Worm (Caenorhabditis elegans) whole organism, mixed stage, embryonic: ENCODE measurements around the gene best-5.
A peak's percentile ranks its signal among the peaks of the same experiment; 100 is the strongest.

ENCODE experiments used
- blmp-1 ChIP-seq: fragments of 150-350 bp; optimal IDR thresholded peaks from 2 replicates; lab custom pipeline; 2014; ENCODE audit warnings: missing biosample characterization, missing genetic modification characterization
- ceh-43 ChIP-seq: fragments of 200-800 bp; sonication (Bioruptor generic); optimal IDR thresholded peaks from 2 replicates; lab custom pipeline; 2018; ENCODE audit warnings: mild to moderate bottlenecking, missing genetic modification characterization, moderate library complexity, missing compliant biosample characterization
- ceh-83 ChIP-seq: fragments of 200-800 bp; sonication (Bioruptor generic); optimal IDR thresholded peaks from 2 replicates; lab custom pipeline; 2018; ENCODE audit warnings: mild to moderate bottlenecking, missing genetic modification characterization, missing compliant biosample characterization
- ces-1 ChIP-seq: fragments of 150-350 bp; optimal IDR thresholded peaks from 2 replicates; lab custom pipeline; 2014; ENCODE audit warnings: missing biosample characterization, missing genetic modification reagents, missing genetic modification characterization
- cnd-1 ChIP-seq: fragments of 200-800 bp; sonication (Bioruptor generic); optimal IDR thresholded peaks from 2 replicates; lab custom pipeline; 2018; ENCODE audit warnings: mild to moderate bottlenecking, missing genetic modification characterization, missing compliant biosample characterization
- drap-1 ChIP-seq: fragments of 200-800 bp; sonication (Bioruptor generic); optimal IDR thresholded peaks from 3 replicates; lab custom pipeline; 2018; ENCODE audit warnings: mild to moderate bottlenecking, missing genetic modification characterization, missing compliant biosample characterization
- elt-1 ChIP-seq: sonication (generic microtip); optimal IDR thresholded peaks from 2 replicates; lab custom pipeline; 2017; ENCODE audit warnings: missing genetic modification characterization, mild to moderate bottlenecking, missing compliant biosample characterization, antibody characterized with exemption, moderate library complexity, borderline replicate concordance; ENCODE audit not compliant: insufficient read depth
- elt-3 ChIP-seq: fragments of 150-350 bp; optimal IDR thresholded peaks from 2 replicates; lab custom pipeline; 2014; ENCODE audit warnings: missing biosample characterization, missing genetic modification characterization
- ham-2 ChIP-seq: fragments of 200-800 bp; sonication (Bioruptor generic); optimal IDR thresholded peaks from 2 replicates; lab custom pipeline; 2018; ENCODE audit warnings: mild to moderate bottlenecking, missing genetic modification characterization, missing compliant biosample characterization
- hlh-1 ChIP-seq: fragments of 150-350 bp; optimal IDR thresholded peaks from 2 replicates; lab custom pipeline; 2014; ENCODE audit warnings: missing biosample characterization, missing genetic modification reagents, missing genetic modification characterization
- lin-13 ChIP-seq: fragments of 150-350 bp; optimal IDR thresholded peaks from 2 replicates; lab custom pipeline; 2014; ENCODE audit warnings: missing biosample characterization, missing genetic modification characterization
- lsy-2 ChIP-seq: fragments of 150-350 bp; optimal IDR thresholded peaks from 2 replicates; lab custom pipeline; 2014; ENCODE audit warnings: missing biosample characterization, missing genetic modification characterization
- mab-5 ChIP-seq: fragments of 150-350 bp; optimal IDR thresholded peaks from 2 replicates; lab custom pipeline; 2014; ENCODE audit warnings: missing biosample characterization, missing genetic modification characterization
- mls-2 ChIP-seq: sonication (generic microtip); optimal IDR thresholded peaks from 2 replicates; lab custom pipeline; 2016; ENCODE audit warnings: mild to moderate bottlenecking, missing genetic modification characterization, moderate library complexity, missing compliant biosample characterization
- nhr-12 ChIP-seq: fragments of 150-350 bp; optimal IDR thresholded peaks from 2 replicates; lab custom pipeline; 2014; ENCODE audit warnings: missing biosample characterization, missing genetic modification characterization
- nhr-2 ChIP-seq: fragments of 150-350 bp; optimal IDR thresholded peaks from 2 replicates; lab custom pipeline; 2014; ENCODE audit warnings: missing biosample characterization, missing genetic modification characterization
- nhr-237 ChIP-seq: fragments of 150-350 bp; optimal IDR thresholded peaks from 2 replicates; lab custom pipeline; 2014; ENCODE audit warnings: missing biosample characterization, missing genetic modification characterization
- nhr-28 ChIP-seq: fragments of 150-350 bp; optimal IDR thresholded peaks from 2 replicates; lab custom pipeline; 2014; ENCODE audit warnings: missing biosample characterization, missing genetic modification characterization
- nhr-76 ChIP-seq: sonication (generic microtip); optimal IDR thresholded peaks from 2 replicates; lab custom pipeline; 2017; ENCODE audit warnings: missing biosample characterization, missing genetic modification characterization
- pha-4 ChIP-seq: fragments of 150-350 bp; optimal IDR thresholded peaks from 2 replicates; lab custom pipeline; 2018; ENCODE audit warnings: missing biosample characterization, missing genetic modification reagents, missing genetic modification characterization
- snpc-4 ChIP-seq: fragments of 150-350 bp; optimal IDR thresholded peaks from 2 replicates; lab custom pipeline; 2014; ENCODE audit warnings: missing biosample characterization, missing genetic modification characterization
- tbx-8 ChIP-seq: fragments of 200-800 bp; sonication (Bioruptor generic); optimal IDR thresholded peaks from 2 replicates; lab custom pipeline; 2018; ENCODE audit warnings: mild to moderate bottlenecking, missing genetic modification characterization, moderate library complexity, missing compliant biosample characterization
- unc-120 ChIP-seq: sonication (generic microtip); optimal IDR thresholded peaks from 2 replicates; lab custom pipeline; 2017; ENCODE audit warnings: missing genetic modification characterization, missing compliant biosample characterization; ENCODE audit not compliant: poor library complexity, severe bottlenecking
- unc-39 ChIP-seq: fragments of 150-350 bp; optimal IDR thresholded peaks from 2 replicates; lab custom pipeline; 2014; ENCODE audit warnings: missing biosample characterization, missing genetic modification characterization
- unc-62 ChIP-seq: fragments of 150-350 bp; optimal IDR thresholded peaks from 2 replicates; lab custom pipeline; 2014; ENCODE audit warnings: missing biosample characterization, missing genetic modification reagents, missing genetic modification characterization
- ztf-11 ChIP-seq: fragments of 150-350 bp; optimal IDR thresholded peaks from 2 replicates; lab custom pipeline; 2014; ENCODE audit warnings: missing biosample characterization, missing genetic modification characterization

Gene best-5

ce11 chrIII:9701798-9702197 lies 11.7 kb upstream of the best-5 start:
- TF ChIP-seq unc-120 (peak; percentile 9), ceh-43 (GFP tag; lab: Kevin White, UChicago) (no peak)

- TF ChIP-seq ces-1 (GFP tag; lab: Kevin White, UChicago) (peak; percentile 47), tbx-8 (GFP tag; lab: Kevin White, UChicago) (no peak), drap-1 (GFP tag; lab: Kevin White, UChicago) (peak; percentile 7), elt-1 (tag; lab: Kevin White, UChicago) (no peak), nhr-2 (peak; percentile 68), ham-2 (peak; percentile 11), unc-62 (GFP tag; lab: Kevin White, UChicago) (peak; percentile 59)
Observed at ce11 chrIII:9700114-9700690, 10.1 kb upstream of the best-5 start.

ce11 chrIII:9699576-9699975 lies 9.5 kb upstream of the best-5 start, which contains the start of gene tlk-1:
tlk-1 (plus strand) TSS chrIII:9699876.
- TF ChIP-seq ham-2 = no peak
- no peak for TF ChIP-seq nhr-12 (tag; lab: Kevin White, UChicago)
- TF ChIP-seq nhr-76 (tag; lab: Kevin White, UChicago) = no peak
- no peak for TF ChIP-seq hlh-1
- no peak for TF ChIP-seq tbx-8 (GFP tag; lab: Kevin White, UChicago)
- no peak for TF ChIP-seq ceh-83 (GFP tag; lab: Kevin White, UChicago)
- no peak for TF ChIP-seq elt-3 (tag; lab: Kevin White, UChicago)
- TF ChIP-seq ceh-43 (GFP tag; lab: Kevin White, UChicago) = no peak
- no peak for TF ChIP-seq ces-1 (GFP tag; lab: Kevin White, UChicago)
- TF ChIP-seq blmp-1 = no peak
- TF ChIP-seq nhr-28 = no peak
- TF ChIP-seq lin-13 (tag; lab: Kevin White, UChicago) = no peak
- no peak for TF ChIP-seq lsy-2 (tag; lab: Kevin White, UChicago)
- no peak for TF ChIP-seq unc-62 (GFP tag; lab: Kevin White, UChicago)

- TF ChIP-seq ces-1 (GFP tag; lab: Kevin White, UChicago) (peak; percentile 22), unc-62 (GFP tag; lab: Kevin White, UChicago) (peak; percentile 4), nhr-12 (tag; lab: Kevin White, UChicago) (no peak), elt-1 (tag; lab: Kevin White, UChicago) (no peak), ztf-11 (tag; lab: Kevin White, UChicago) (no peak), mab-5 (tag; lab: Kevin White, UChicago) (no peak)
Observed at ce11 chrIII:9698635-9699396, 8.8 kb upstream of the best-5 start.

ce11 chrIII:9697886-9698285 lies 7.8 kb upstream of the best-5 start:
- TF ChIP-seq ces-1 (GFP tag; lab: Kevin White, UChicago) = no peak
- no peak for TF ChIP-seq pha-4 (tag; lab: Kevin White, UChicago)
- no peak for TF ChIP-seq nhr-237 (tag; lab: Kevin White, UChicago)
- TF ChIP-seq nhr-28 = no peak
- TF ChIP-seq unc-39 (tag; lab: Kevin White, UChicago) = no peak
- TF ChIP-seq drap-1 (GFP tag; lab: Kevin White, UChicago) = no peak
- no peak for TF ChIP-seq hlh-1
- TF ChIP-seq cnd-1 (tag; lab: Kevin White, UChicago) = no peak
- no peak for TF ChIP-seq blmp-1
- no peak for TF ChIP-seq snpc-4 (tag; lab: Kevin White, UChicago)
- TF ChIP-seq ztf-11 (tag; lab: Kevin White, UChicago) = no peak
- TF ChIP-seq mls-2 = no peak
- no peak for TF ChIP-seq lsy-2 (tag; lab: Kevin White, UChicago)
- no peak for TF ChIP-seq lin-13 (tag; lab: Kevin White, UChicago)

- TF ChIP-seq ham-2 (peak; percentile 67), ceh-43 (GFP tag; lab: Kevin White, UChicago) (no peak), lsy-2 (tag; lab: Kevin White, UChicago) (no peak), unc-120 (peak; percentile 62)
Observed at ce11 chrIII:9697323-9697722, 7.3 kb upstream of the best-5 start.
